Fruit fly (Drosophila melanogaster) whole organism, prepupa: ENCODE data around the gene Pvr.

Experiments used
- Blimp-1 ChIP-seq: fragments of 200-800 bp; sonication (Bioruptor generic); optimal IDR thresholded peaks from 3 replicates; lab custom pipeline; 2017; ENCODE audit warnings: missing biosample characterization, missing genetic modification characterization, mild to moderate bottlenecking, moderate library complexity, missing genetic modification reagents
- CG10669 ChIP-seq: fragments of 200-800 bp; sonication (Bioruptor generic); optimal IDR thresholded peaks from 3 replicates; lab custom pipeline; 2018; ENCODE audit warnings: missing biosample characterization, mild to moderate bottlenecking, missing genetic modification characterization, moderate library complexity
- CG11294 ChIP-seq: fragments of 200-800 bp; sonication (Bioruptor generic); IDR thresholded peaks from 2 replicates; pipeline ENCODE4 v1.3.6; 2022; ENCODE audit warnings: missing biosample characterization, missing genetic modification characterization
- CG11902 ChIP-seq: fragments of 200-800 bp; sonication (Bioruptor generic); optimal IDR thresholded peaks from 3 replicates; lab custom pipeline; 2016; ENCODE audit warnings: missing biosample characterization, missing genetic modification characterization
- CG15336 ChIP-seq: fragments of 200-800 bp; sonication (Bioruptor generic); IDR thresholded peaks from 2 replicates; pipeline ENCODE4 v1.3.6; 2022; ENCODE audit warnings: missing biosample characterization, missing genetic modification characterization
- CG1621 ChIP-seq: fragments of 200-800 bp; sonication (Bioruptor generic); optimal IDR thresholded peaks from 3 replicates; lab custom pipeline; 2018; ENCODE audit warnings: missing biosample characterization, mild to moderate bottlenecking, missing genetic modification characterization
- CG3032 ChIP-seq: fragments of 200-800 bp; optimal IDR thresholded peaks from 2 replicates; lab custom pipeline; 2019; ENCODE audit warnings: missing biosample characterization, mild to moderate bottlenecking, missing genetic modification characterization, moderate library complexity
- CG31627 ChIP-seq: fragments of 200-800 bp; sonication (Bioruptor generic); optimal IDR thresholded peaks from 3 replicates; lab custom pipeline; 2016; ENCODE audit warnings: missing biosample characterization, missing genetic modification characterization
- CG4318 ChIP-seq: fragments of 200-800 bp; sonication (Bioruptor generic); optimal IDR thresholded peaks from 3 replicates; lab custom pipeline; 2017; ENCODE audit warnings: missing biosample characterization, mild to moderate bottlenecking, missing genetic modification characterization
- CG6792 ChIP-seq: fragments of 200-800 bp; sonication (Bioruptor generic); optimal IDR thresholded peaks from 3 replicates; lab custom pipeline; 2016; ENCODE audit warnings: missing biosample characterization, missing genetic modification characterization
- CG6854 ChIP-seq: fragments of 200-800 bp; sonication (Bioruptor generic); optimal IDR thresholded peaks from 2 replicates; lab custom pipeline; 2017; ENCODE audit warnings: missing biosample characterization, mild to moderate bottlenecking, missing genetic modification characterization
- CG7368 ChIP-seq: fragments of 200-800 bp; sonication (Bioruptor generic); optimal IDR thresholded peaks from 3 replicates; lab custom pipeline; 2016; ENCODE audit warnings: missing biosample characterization, missing genetic modification characterization
- CG8119 ChIP-seq: fragments of 200-800 bp; sonication (Bioruptor generic); IDR thresholded peaks from 3 replicates; pipeline ENCODE4 v1.3.6; 2022; ENCODE audit warnings: missing biosample characterization, missing genetic modification characterization
- CG8632 ChIP-seq: fragments of 200-800 bp; sonication (Bioruptor generic); optimal IDR thresholded peaks from 3 replicates; lab custom pipeline; 2016; ENCODE audit warnings: missing biosample characterization, missing genetic modification characterization
- CG9139 ChIP-seq: fragments of 200-800 bp; sonication (Bioruptor generic); optimal IDR thresholded peaks from 3 replicates; lab custom pipeline; 2017; ENCODE audit warnings: missing biosample characterization, mild to moderate bottlenecking, missing genetic modification characterization
- Eip75B ChIP-seq: fragments of 200-800 bp; sonication (Bioruptor generic); optimal IDR thresholded peaks from 3 replicates; lab custom pipeline; 2016; ENCODE audit warnings: missing biosample characterization, missing genetic modification characterization
- Eip93F ChIP-seq: fragments of 200-800 bp; sonication (Bioruptor generic); optimal IDR thresholded peaks from 2 replicates; lab custom pipeline; 2016; ENCODE audit warnings: missing biosample characterization, mild to moderate bottlenecking, missing genetic modification characterization
- Ets21C ChIP-seq: fragments of 200-800 bp; sonication (Bioruptor generic); optimal IDR thresholded peaks from 3 replicates; lab custom pipeline; 2016; ENCODE audit warnings: missing biosample characterization, missing genetic modification characterization
- Ets96B ChIP-seq: fragments of 200-800 bp; optimal IDR thresholded peaks from 2 replicates; lab custom pipeline; 2019; ENCODE audit warnings: missing biosample characterization, mild to moderate bottlenecking, missing genetic modification characterization, moderate library complexity
- Hr38 ChIP-seq: sonication (Bioruptor generic); optimal IDR thresholded peaks from 2 replicates; lab custom pipeline; 2016; ENCODE audit warnings: missing biosample characterization, missing genetic modification characterization
- Hr39 ChIP-seq: fragments of 200-800 bp; sonication (Bioruptor generic); optimal IDR thresholded peaks from 2 replicates; lab custom pipeline; 2016; ENCODE audit warnings: missing biosample characterization, missing genetic modification characterization
- Lpt ChIP-seq: fragments of 200-800 bp; sonication (Bioruptor generic); optimal IDR thresholded peaks from 3 replicates; lab custom pipeline; 2016; ENCODE audit warnings: missing biosample characterization, missing genetic modification characterization
- Smox ChIP-seq: fragments of 200-800 bp; sonication (Bioruptor generic); optimal IDR thresholded peaks from 3 replicates; lab custom pipeline; 2016; ENCODE audit warnings: missing biosample characterization, missing genetic modification characterization
- Sox102F ChIP-seq: fragments of 200-800 bp; sonication (Bioruptor generic); optimal IDR thresholded peaks from 2 replicates; lab custom pipeline; 2016; ENCODE audit warnings: missing biosample characterization, mild to moderate bottlenecking, missing genetic modification characterization
- Sox14 ChIP-seq: fragments of 200-800 bp; sonication (Bioruptor generic); optimal IDR thresholded peaks from 3 replicates; lab custom pipeline; 2016; ENCODE audit warnings: missing biosample characterization, missing genetic modification characterization
- Sox15 ChIP-seq: fragments of 200-800 bp; sonication (Bioruptor generic); optimal IDR thresholded peaks from 3 replicates; lab custom pipeline; 2016; ENCODE audit warnings: missing biosample characterization, missing genetic modification characterization
- achi ChIP-seq: fragments of 200-800 bp; sonication (Bioruptor generic); optimal IDR thresholded peaks from 3 replicates; lab custom pipeline; 2016; ENCODE audit warnings: missing biosample characterization, missing genetic modification characterization
- cyc ChIP-seq: fragments of 200-800 bp; sonication (Bioruptor generic); optimal IDR thresholded peaks from 3 replicates; lab custom pipeline; 2016; ENCODE audit warnings: missing biosample characterization, missing genetic modification characterization
- dsx ChIP-seq: fragments of 200-800 bp; optimal IDR thresholded peaks from 3 replicates; lab custom pipeline; 2019; ENCODE audit warnings: missing biosample characterization, mild to moderate bottlenecking, missing genetic modification characterization, moderate library complexity; ENCODE audit not compliant: poor library complexity, severe bottlenecking
- eg ChIP-seq: fragments of 200-800 bp; sonication (Bioruptor generic); IDR thresholded peaks from 3 replicates; pipeline ENCODE4 v1.3.6; 2022; ENCODE audit warnings: missing biosample characterization, missing genetic modification characterization
- esn ChIP-seq: fragments of 200-800 bp; sonication (Bioruptor generic); optimal IDR thresholded peaks from 2 replicates; lab custom pipeline; 2016; ENCODE audit warnings: missing biosample characterization, mild to moderate bottlenecking, missing genetic modification characterization, moderate library complexity
- fd59A ChIP-seq: fragments of 200-800 bp; sonication (Bioruptor generic); optimal IDR thresholded peaks from 2 replicates; lab custom pipeline; 2017; ENCODE audit warnings: missing biosample characterization, mild to moderate bottlenecking, missing genetic modification characterization, missing genetic modification reagents
- fd85E ChIP-seq: fragments of 200-800 bp; sonication (Bioruptor generic); optimal IDR thresholded peaks from 3 replicates; lab custom pipeline; 2016; ENCODE audit warnings: missing biosample characterization, missing genetic modification characterization
- fkh ChIP-seq: fragments of 200-800 bp; sonication (Bioruptor generic); optimal IDR thresholded peaks from 3 replicates; lab custom pipeline; 2017; ENCODE audit warnings: missing biosample characterization, mild to moderate bottlenecking, missing genetic modification characterization, moderate library complexity
- pdm3 ChIP-seq: fragments of 200-800 bp; sonication (Bioruptor generic); optimal IDR thresholded peaks from 3 replicates; lab custom pipeline; 2016; ENCODE audit warnings: missing biosample characterization, missing genetic modification characterization
- ss ChIP-seq, 2 experiments: fragments of 200-800 bp; sonication (Bioruptor generic); optimal IDR thresholded peaks; 2 replicates in 1 of 2; 3 replicates in 1 of 2; lab custom pipeline; 2017 to 2018; ENCODE audit warnings: mild to moderate bottlenecking in 2 of 2, missing biosample characterization in 2 of 2, missing genetic modification characterization in 2 of 2, moderate library complexity in 1 of 2
- vri ChIP-seq: fragments of 200-800 bp; sonication (Bioruptor generic); optimal IDR thresholded peaks from 3 replicates; lab custom pipeline; 2016; ENCODE audit warnings: missing biosample characterization, mild to moderate bottlenecking, missing genetic modification characterization

The Pvr gene

dm6 chr2L:8220393-8220934 lies 19.2 kb downstream of the Pvr start, which contains the start of gene Snx6:
Gene Snx6, minus strand, starts transcription at chr2L:8220741.
- peak; percentile 58 for TF ChIP-seq Sox14
- peak; percentile 16 for TF ChIP-seq esn (GFP tag; lab: Kevin White, UChicago)
- TF ChIP-seq Smox (GFP tag; lab: Kevin White, UChicago) = no peak

- TF ChIP-seq Eip93F (GFP tag; lab: Kevin White, UChicago) = no peak
- no peak for TF ChIP-seq Blimp-1 (GFP tag; lab: Kevin White, UChicago)
- TF ChIP-seq esn (GFP tag; lab: Kevin White, UChicago) = no peak
- no peak for TF ChIP-seq CG9139 (GFP tag; lab: Kevin White, UChicago)
- TF ChIP-seq CG6854 (GFP tag; lab: Kevin White, UChicago) = no peak
- no peak for TF ChIP-seq Ets21C (GFP tag; lab: Kevin White, UChicago)
- no peak for TF ChIP-seq ss (GFP tag; optimal IDR thresholded peaks at IDR 0.05; lab: Kevin White, UChicago)
- TF ChIP-seq Hr38 (GFP tag; lab: Kevin White, UChicago) = no peak
- no peak for TF ChIP-seq CG10669 (GFP tag; lab: Kevin White, UChicago)
- TF ChIP-seq CG4318 (GFP tag; lab: Kevin White, UChicago) = no peak
- no peak for TF ChIP-seq achi (GFP tag; lab: Kevin White, UChicago)
Observed at dm6 chr2L:8217917-8218316, 21.8 kb downstream of the Pvr start, which contains the start of gene CG8292. Gene CG8292, minus strand, starts transcription at chr2L:8218017.

dm6 chr2L:8215259-8215929 lies 24.3 kb downstream of the Pvr start, which contains the start of gene CG8349:
Gene CG8349, plus strand, starts transcription at chr2L:8215915.
- TF ChIP-seq CG11294 (GFP tag; lab: Robert Waterston, UW) (no peak), fd59A (GFP tag; lab: Kevin White, UChicago) (no peak), CG6792 (GFP tag; lab: Kevin White, UChicago) (no peak), esn (GFP tag; lab: Kevin White, UChicago) (no peak), Sox15 (GFP tag; lab: Kevin White, UChicago) (no peak), CG3032 (tag; lab: Kevin White, UChicago) (no peak), eg (GFP tag; lab: Robert Waterston, UW) (no peak), CG8632 (GFP tag; lab: Kevin White, UChicago) (no peak)

- TF ChIP-seq CG1621 (tag; lab: Kevin White, UChicago) = no peak
- TF ChIP-seq dsx (GFP tag; lab: Kevin White, UChicago) = no peak
- TF ChIP-seq fkh (GFP tag; lab: Kevin White, UChicago) = peak; percentile 67
- no peak for TF ChIP-seq CG7368 (GFP tag; lab: Kevin White, UChicago)
- no peak for TF ChIP-seq achi (GFP tag; lab: Kevin White, UChicago)
- TF ChIP-seq CG15336 (GFP tag; lab: Robert Waterston, UW) = 0 out of 2 replicates have a peak, but pooled peaks have one; percentile 21
- no peak for TF ChIP-seq esn (GFP tag; lab: Kevin White, UChicago)
Observed at dm6 chr2L:8213987-8214386, 25.7 kb downstream of the Pvr start, which contains the start of gene CG8353. Gene CG8353, plus strand, starts transcription at chr2L:8214045.

- TF ChIP-seq eg (GFP tag; lab: Robert Waterston, UW) (peak; percentile 99), CG8119 (peak; percentile 98), CG10669 (GFP tag; lab: Kevin White, UChicago) (peak; percentile 99), Eip75B (GFP tag; lab: Kevin White, UChicago) (peak; percentile 99), Sox102F (GFP tag; lab: Kevin White, UChicago) (peak; percentile 100), dsx (GFP tag; lab: Kevin White, UChicago) (peak; percentile 97), CG1621 (tag; lab: Kevin White, UChicago) (peak; percentile 98), CG31627 (GFP tag; lab: Kevin White, UChicago) (peak; percentile 100), Ets96B (tag; lab: Kevin White, UChicago) (peak; percentile 99), Ets21C (GFP tag; lab: Kevin White, UChicago) (peak; percentile 99), fd85E (GFP tag; lab: Kevin White, UChicago) (peak; percentile 98), fkh (GFP tag; lab: Kevin White, UChicago) (peak; percentile 98), cyc (peak; percentile 99), vri (peak; percentile 99), Smox (GFP tag; lab: Kevin White, UChicago) (peak; percentile 99), Lpt (GFP tag; lab: Kevin White, UChicago) (peak; percentile 98), Sox15 (GFP tag; lab: Kevin White, UChicago) (peak; percentile 99), pdm3 (GFP tag; lab: Kevin White, UChicago) (peak; percentile 100), CG7368 (GFP tag; lab: Kevin White, UChicago) (peak; percentile 99), Eip93F (GFP tag; lab: Kevin White, UChicago) (peak; percentile 99), CG11902 (GFP tag; lab: Kevin White, UChicago) (peak; percentile 99), CG6854 (GFP tag; lab: Kevin White, UChicago) (peak; percentile 99), fd59A (GFP tag; lab: Kevin White, UChicago) (peak; percentile 99), Hr39 (GFP tag; lab: Kevin White, UChicago) (peak; percentile 100)
Observed at dm6 chr2L:8212666-8213270, 26.9 kb downstream of the Pvr start, which contains the start of the genes CG8372 and CG8360. Gene CG8372, minus strand, starts transcription at chr2L:8212902. Gene CG8360, plus strand, starts transcription at chr2L:8212959.
